Worm (Caenorhabditis elegans) whole organism, L4/young adult: Measurements from ENCODE around the gene irld-40.

Source experiments
- W03F9.2 ChIP-seq: fragments of 150-350 bp; optimal IDR thresholded peaks from 2 replicates; lab custom pipeline; 2014; ENCODE audit warnings: missing biosample characterization, missing genetic modification characterization
- dao-5 ChIP-seq: sonication (generic microtip); optimal IDR thresholded peaks from 2 replicates; lab custom pipeline; 2016; ENCODE audit warnings: missing genotype, missing genetic modification characterization, moderate library complexity, missing compliant biosample characterization
- him-1 ChIP-seq: sonication (generic microtip); optimal IDR thresholded peaks from 2 replicates; lab custom pipeline; 2016; ENCODE audit warnings: missing genotype, missing genetic modification reagents, missing genetic modification characterization, missing compliant biosample characterization

DNA sequence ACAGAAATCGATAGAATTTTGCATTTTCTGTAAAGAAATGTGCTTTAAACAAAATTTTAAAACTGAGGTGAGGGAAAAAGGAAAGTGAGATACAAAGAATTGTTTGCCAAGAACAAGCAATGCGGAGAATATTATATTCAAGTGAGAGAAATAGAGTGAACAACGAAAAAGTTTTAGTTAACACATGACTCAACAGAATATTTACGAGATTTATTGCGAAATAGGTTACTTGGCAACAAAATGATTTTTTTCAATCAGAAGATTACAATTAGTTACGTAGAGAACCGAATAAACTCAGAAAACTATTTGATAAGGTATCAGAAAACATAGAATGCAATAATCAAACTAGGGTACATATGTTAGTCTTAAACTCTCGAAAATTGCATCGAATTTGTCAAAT lies 40.9 kb upstream of the irld-40 start, which contains the start of gene nhr-117:
- TF ChIP-seq W03F9.2 (tag; lab: Kevin White, UChicago) (no peak), him-1 (tag; lab: Kevin White, UChicago) (no peak), dao-5 (tag; lab: Kevin White, UChicago) (no peak)
